Worm (Caenorhabditis elegans) whole organism, mixed stage, embryonic: ENCODE results near the gene T03F6.4.

Experiments used
- blmp-1 ChIP-seq: fragments of 150-350 bp; optimal IDR thresholded peaks from 2 replicates; lab custom pipeline; 2014; ENCODE audit warnings: missing biosample characterization, missing genetic modification characterization
- lin-32 ChIP-seq: fragments of 200-800 bp; sonication (Bioruptor generic); optimal IDR thresholded peaks from 2 replicates; lab custom pipeline; 2018; ENCODE audit warnings: mild to moderate bottlenecking, missing genetic modification characterization, missing compliant biosample characterization
- lsy-2 ChIP-seq: fragments of 150-350 bp; optimal IDR thresholded peaks from 2 replicates; lab custom pipeline; 2014; ENCODE audit warnings: missing biosample characterization, missing genetic modification characterization
- mls-2 ChIP-seq: sonication (generic microtip); optimal IDR thresholded peaks from 2 replicates; lab custom pipeline; 2016; ENCODE audit warnings: mild to moderate bottlenecking, missing genetic modification characterization, moderate library complexity, missing compliant biosample characterization
- nhr-12 ChIP-seq: fragments of 150-350 bp; optimal IDR thresholded peaks from 2 replicates; lab custom pipeline; 2014; ENCODE audit warnings: missing biosample characterization, missing genetic modification characterization
- nhr-237 ChIP-seq: fragments of 150-350 bp; optimal IDR thresholded peaks from 2 replicates; lab custom pipeline; 2014; ENCODE audit warnings: missing biosample characterization, missing genetic modification characterization
- nhr-76 ChIP-seq: sonication (generic microtip); optimal IDR thresholded peaks from 2 replicates; lab custom pipeline; 2017; ENCODE audit warnings: missing biosample characterization, missing genetic modification characterization
- pha-4 ChIP-seq: fragments of 150-350 bp; optimal IDR thresholded peaks from 2 replicates; lab custom pipeline; 2018; ENCODE audit warnings: missing biosample characterization, missing genetic modification reagents, missing genetic modification characterization
- snpc-4 ChIP-seq: fragments of 150-350 bp; optimal IDR thresholded peaks from 2 replicates; lab custom pipeline; 2014; ENCODE audit warnings: missing biosample characterization, missing genetic modification characterization
- sptf-1 ChIP-seq: sonication (generic microtip); optimal IDR thresholded peaks from 2 replicates; lab custom pipeline; 2017; ENCODE audit warnings: mild to moderate bottlenecking, missing genetic modification characterization, moderate library complexity, missing compliant biosample characterization
- unc-62 ChIP-seq: fragments of 150-350 bp; optimal IDR thresholded peaks from 2 replicates; lab custom pipeline; 2014; ENCODE audit warnings: missing biosample characterization, missing genetic modification reagents, missing genetic modification characterization
- ztf-11 ChIP-seq: fragments of 150-350 bp; optimal IDR thresholded peaks from 2 replicates; lab custom pipeline; 2014; ENCODE audit warnings: missing biosample characterization, missing genetic modification characterization

DNA sequence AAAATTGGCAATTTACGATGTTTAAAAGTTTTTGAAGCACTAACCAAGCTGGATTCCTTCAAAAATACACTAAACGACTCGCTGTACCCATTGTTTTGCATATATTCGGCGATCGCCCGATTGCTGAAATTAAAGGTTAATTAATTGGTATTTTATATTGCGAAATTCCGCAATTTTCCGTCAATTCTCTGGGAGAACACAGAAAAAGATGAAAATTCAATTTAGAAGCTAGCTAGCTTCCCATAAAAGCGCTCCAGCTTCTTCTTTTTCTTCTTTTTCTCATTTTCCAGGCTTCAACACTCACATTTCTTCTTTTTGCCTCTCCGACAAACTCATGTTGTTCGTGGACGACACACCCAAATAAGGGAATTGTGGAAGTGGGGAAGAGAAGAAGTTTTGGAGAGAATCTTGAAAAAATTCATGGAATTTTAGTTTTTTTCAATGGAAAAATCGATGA lies 9.6 kb upstream of the T03F6.4 start, which contains the start of gene lis-1:
- TF ChIP-seq lsy-2 (tag; lab: Kevin White, UChicago) (no peak), nhr-237 (tag; lab: Kevin White, UChicago) (no peak), mls-2 (tag; lab: Kevin White, UChicago) (no peak), blmp-1 (tag; lab: Kevin White, UChicago) (no peak), nhr-76 (tag; lab: Kevin White, UChicago) (no peak), lin-32 (GFP tag; lab: Kevin White, UChicago) (no peak), unc-62 (GFP tag; lab: Kevin White, UChicago) (no peak), pha-4 (tag; lab: Kevin White, UChicago) (no peak), sptf-1 (tag; lab: Kevin White, UChicago) (no peak), ztf-11 (tag; lab: Kevin White, UChicago) (no peak), nhr-12 (no peak), snpc-4 (tag; lab: Kevin White, UChicago) (no peak)
